Fruit fly (Drosophila melanogaster) whole organism, embryonic: ENCODE measurements around the gene Argl.

ENCODE experiments used
- Atf6 ChIP-seq: fragments of 200-800 bp; sonication (Bioruptor generic); IDR thresholded peaks from 2 replicates; pipeline ENCODE4 v1.3.6; 2022; ENCODE audit warnings: missing biosample characterization, missing genetic modification characterization
- CG10209 ChIP-seq: fragments of 200-800 bp; sonication (Bioruptor generic); optimal IDR thresholded peaks from 3 replicates; lab custom pipeline; 2017; ENCODE audit warnings: missing biosample characterization, mild to moderate bottlenecking, missing genetic modification characterization, missing genetic modification reagents
- CG11093 ChIP-seq: fragments of 200-800 bp; sonication (Bioruptor generic); IDR thresholded peaks from 3 replicates; pipeline ENCODE4 v1.3.6; 2022; ENCODE audit warnings: missing biosample characterization, missing genetic modification characterization
- CG12104 ChIP-seq: fragments of 200-800 bp; sonication (Bioruptor generic); optimal IDR thresholded peaks from 3 replicates; lab custom pipeline; 2016; ENCODE audit warnings: missing biosample characterization, missing genetic modification characterization
- CG17912 ChIP-seq: fragments of 200-800 bp; sonication (Bioruptor generic); optimal IDR thresholded peaks from 2 replicates; lab custom pipeline; 2018; ENCODE audit warnings: missing biosample characterization, mild to moderate bottlenecking, missing genetic modification characterization
- CG18011 ChIP-seq: fragments of 200-800 bp; sonication (Bioruptor generic); optimal IDR thresholded peaks from 2 replicates; lab custom pipeline; 2017; ENCODE audit warnings: missing biosample characterization, missing genetic modification characterization, mild to moderate bottlenecking, moderate library complexity, missing genotype
- CG18262 ChIP-seq: fragments of 200-800 bp; optimal IDR thresholded peaks from 3 replicates; lab custom pipeline; 2019; ENCODE audit warnings: missing biosample characterization, mild to moderate bottlenecking, missing genetic modification characterization, moderate library complexity
- CG18476 ChIP-seq: fragments of 200-800 bp; sonication (Bioruptor generic); optimal IDR thresholded peaks from 2 replicates; lab custom pipeline; 2016; ENCODE audit warnings: missing biosample characterization, mild to moderate bottlenecking, missing genetic modification characterization
- CG2712 ChIP-seq: fragments of 200-800 bp; optimal IDR thresholded peaks from 3 replicates; lab custom pipeline; 2019; ENCODE audit warnings: missing biosample characterization, mild to moderate bottlenecking, missing genetic modification characterization, moderate library complexity
- CG2875 ChIP-seq: fragments of 200-800 bp; sonication (Bioruptor generic); optimal IDR thresholded peaks from 2 replicates; lab custom pipeline; 2017; ENCODE audit warnings: missing biosample characterization, mild to moderate bottlenecking, missing genetic modification characterization, missing genetic modification reagents
- CG30403 ChIP-seq: fragments of 200-800 bp; sonication (Bioruptor generic); optimal IDR thresholded peaks from 3 replicates; lab custom pipeline; 2016; ENCODE audit warnings: missing biosample characterization, missing genetic modification characterization
- CG3847 ChIP-seq: fragments of 200-800 bp; sonication (Bioruptor generic); IDR thresholded peaks from 2 replicates; pipeline ENCODE4 v1.3.6; 2022; ENCODE audit warnings: missing biosample characterization, missing genetic modification characterization
- CG4820 ChIP-seq: fragments of 200-800 bp; sonication (Bioruptor generic); optimal IDR thresholded peaks from 3 replicates; lab custom pipeline; 2016; ENCODE audit warnings: missing biosample characterization, missing genetic modification characterization
- CG6175 ChIP-seq: fragments of 200-800 bp; sonication (Bioruptor generic); IDR thresholded peaks from 3 replicates; pipeline ENCODE4 v1.3.6; 2022; ENCODE audit warnings: missing biosample characterization, missing genetic modification characterization
- CG6813 ChIP-seq: fragments of 200-800 bp; sonication (Bioruptor generic); optimal IDR thresholded peaks from 2 replicates; lab custom pipeline; 2017; ENCODE audit warnings: missing biosample characterization, missing genetic modification characterization, mild to moderate bottlenecking, moderate library complexity, missing genetic modification reagents
- CG7372 ChIP-seq: fragments of 200-800 bp; sonication (Bioruptor generic); IDR thresholded peaks from 2 replicates; pipeline ENCODE4 v1.3.6; 2022; ENCODE audit warnings: missing biosample characterization, missing genetic modification characterization
- CG8359 ChIP-seq: fragments of 200-800 bp; sonication (Bioruptor generic); optimal IDR thresholded peaks from 2 replicates; lab custom pipeline; 2017; ENCODE audit warnings: missing biosample characterization, mild to moderate bottlenecking, missing genetic modification characterization, borderline replicate concordance
- CG8478 ChIP-seq: fragments of >200 bp; optimal IDR thresholded peaks from 2 replicates; lab custom pipeline; 2018
- Dbx ChIP-seq: fragments of 200-800 bp; sonication (Bioruptor generic); IDR thresholded peaks from 3 replicates; pipeline ENCODE4 v1.3.6; 2022; ENCODE audit warnings: missing biosample characterization, missing genetic modification characterization
- Deaf1 ChIP-seq: fragments of 200-800 bp; optimal IDR thresholded peaks from 3 replicates; lab custom pipeline; 2019; ENCODE audit warnings: missing biosample characterization, mild to moderate bottlenecking, missing genetic modification characterization, moderate library complexity
- Dll ChIP-seq: fragments of 200-800 bp; sonication (Bioruptor generic); IDR thresholded peaks from 4 replicates; pipeline ENCODE4 v1.3.6; 2022; ENCODE audit warnings: missing biosample characterization, missing genetic modification characterization; ENCODE audit not compliant: partially characterized antibody
- E2f2 ChIP-seq: fragments of 200-800 bp; sonication (Bioruptor generic); IDR thresholded peaks from 2 replicates; pipeline ENCODE4 v1.3.6; 2022; ENCODE audit warnings: missing biosample characterization, missing genetic modification characterization
- Gsc ChIP-seq: fragments of 200-800 bp; sonication (Bioruptor generic); IDR thresholded peaks from 2 replicates; pipeline ENCODE4 v1.3.6; 2022; ENCODE audit warnings: missing biosample characterization, missing genetic modification characterization
- Hand ChIP-seq: fragments of 200-800 bp; sonication (Bioruptor generic); optimal IDR thresholded peaks from 2 replicates; lab custom pipeline; 2017; ENCODE audit warnings: mild to moderate bottlenecking, missing biosample characterization, missing genetic modification reagents, missing genetic modification characterization
- Hr78 ChIP-seq, 2 experiments: fragments of 200-800 bp in 1 of 2; fragments of >200 bp in 1 of 2; sonication (Bioruptor generic) in 1 of 2; optimal IDR thresholded peaks; 2 replicates each; lab custom pipeline; 2017 to 2019; ENCODE audit warnings: missing biosample characterization in 2 of 2, missing genetic modification characterization in 2 of 2, mild to moderate bottlenecking in 1 of 2, moderate library complexity in 1 of 2
- Lhr ChIP-seq: fragments of 200-800 bp; sonication (Bioruptor generic); optimal IDR thresholded peaks from 3 replicates; lab custom pipeline; 2017; ENCODE audit warnings: mild to moderate bottlenecking, missing biosample characterization, missing genetic modification reagents, missing genetic modification characterization
- Meics ChIP-seq: fragments of 200-800 bp; sonication (Bioruptor generic); optimal IDR thresholded peaks from 2 replicates; lab custom pipeline; 2017; ENCODE audit warnings: missing biosample characterization, mild to moderate bottlenecking, missing genetic modification characterization
- Oaz ChIP-seq: fragments of 200-800 bp; sonication (Bioruptor generic); IDR thresholded peaks from 2 replicates; pipeline ENCODE4 v1.3.6; 2022; ENCODE audit warnings: missing biosample characterization, missing genetic modification characterization
- Sox102F ChIP-seq: fragments of 200-800 bp; sonication (Bioruptor generic); optimal IDR thresholded peaks from 2 replicates; lab custom pipeline; 2018; ENCODE audit warnings: missing biosample characterization, mild to moderate bottlenecking, missing genetic modification characterization, moderate library complexity
- Sry-δ ChIP-seq: fragments of 200-800 bp; sonication (Bioruptor generic); optimal IDR thresholded peaks from 2 replicates; lab custom pipeline; 2016; ENCODE audit warnings: missing biosample characterization, missing genetic modification characterization
- ac ChIP-seq: fragments of 200-800 bp; sonication (Bioruptor generic); optimal IDR thresholded peaks from 3 replicates; lab custom pipeline; 2017; ENCODE audit warnings: missing biosample characterization, mild to moderate bottlenecking, missing genetic modification characterization
- ase ChIP-seq: fragments of 200-800 bp; sonication (Bioruptor generic); IDR thresholded peaks from 3 replicates; pipeline ENCODE4 v1.3.6; 2022; ENCODE audit warnings: missing biosample characterization, missing genetic modification characterization
- br ChIP-seq: fragments of >200 bp; optimal IDR thresholded peaks from 2 replicates; lab custom pipeline; 2017
- cad ChIP-seq: fragments of >200 bp; optimal IDR thresholded peaks from 2 replicates; lab custom pipeline; 2017; ENCODE audit warnings: missing biosample characterization, missing genetic modification characterization
- chinmo ChIP-seq: fragments of 200-800 bp; sonication (Bioruptor generic); IDR thresholded peaks from 4 replicates; pipeline ENCODE4 v1.3.6; 2022; ENCODE audit warnings: missing biosample characterization, missing genetic modification characterization; ENCODE audit not compliant: partially characterized antibody
- crc ChIP-seq: fragments of 200-800 bp; sonication (Bioruptor generic); optimal IDR thresholded peaks from 2 replicates; lab custom pipeline; 2016; ENCODE audit warnings: missing biosample characterization, missing genetic modification characterization
- dimm ChIP-seq: fragments of 200-800 bp; sonication (Bioruptor generic); IDR thresholded peaks from 2 replicates; pipeline ENCODE4 v1.3.6; 2022; ENCODE audit warnings: missing biosample characterization, missing genetic modification characterization
- disco-r ChIP-seq: fragments of 200-800 bp; sonication (Bioruptor generic); optimal IDR thresholded peaks from 2 replicates; lab custom pipeline; 2016; ENCODE audit warnings: missing biosample characterization, missing genetic modification characterization
- gro ChIP-seq: fragments of 200-800 bp; sonication (Bioruptor generic); optimal IDR thresholded peaks from 2 replicates; lab custom pipeline; 2016; ENCODE audit warnings: missing biosample characterization, missing genetic modification characterization
- gt ChIP-seq: fragments of 200-800 bp; sonication (Bioruptor generic); IDR thresholded peaks from 2 replicates; pipeline ENCODE4 v1.3.6; 2022; ENCODE audit warnings: missing biosample characterization, missing genetic modification characterization
- hb ChIP-seq: fragments of 200-800 bp; sonication (Bioruptor generic); IDR thresholded peaks from 3 replicates; pipeline ENCODE4 v1.3.6; 2022; ENCODE audit warnings: missing biosample characterization, missing genetic modification characterization; ENCODE audit not compliant: partially characterized antibody
- ind ChIP-seq: fragments of 200-800 bp; sonication (Bioruptor generic); optimal IDR thresholded peaks from 3 replicates; lab custom pipeline; 2016; ENCODE audit warnings: missing biosample characterization, missing genetic modification characterization
- knrl ChIP-seq: fragments of 200-800 bp; sonication (Bioruptor generic); IDR thresholded peaks from 3 replicates; pipeline ENCODE4 v1.3.6; 2022; ENCODE audit warnings: missing biosample characterization, missing genetic modification characterization; ENCODE audit not compliant: partially characterized antibody
- pita ChIP-seq: fragments of 200-800 bp; sonication (Bioruptor generic); optimal IDR thresholded peaks from 2 replicates; lab custom pipeline; 2017; ENCODE audit warnings: missing biosample characterization, mild to moderate bottlenecking, missing genetic modification characterization
- repo ChIP-seq: fragments of 200-800 bp; sonication (Bioruptor generic); optimal IDR thresholded peaks from 2 replicates; lab custom pipeline; 2016; ENCODE audit warnings: missing biosample characterization, missing genetic modification characterization
- ro ChIP-seq: fragments of 200-800 bp; sonication (Bioruptor generic); IDR thresholded peaks from 2 replicates; pipeline ENCODE4 v1.3.6; 2022; ENCODE audit warnings: missing biosample characterization, missing genetic modification characterization
- row ChIP-seq: fragments of 200-800 bp; sonication (Bioruptor generic); IDR thresholded peaks from 3 replicates; pipeline ENCODE4 v1.3.6; 2022; ENCODE audit warnings: missing biosample characterization, missing genetic modification characterization
- sd ChIP-seq: fragments of 200-800 bp; sonication (Bioruptor generic); optimal IDR thresholded peaks from 3 replicates; lab custom pipeline; 2018; ENCODE audit warnings: missing biosample characterization, mild to moderate bottlenecking, missing genetic modification characterization, moderate library complexity
- tup ChIP-seq: fragments of 200-800 bp; sonication (Bioruptor generic); optimal IDR thresholded peaks from 2 replicates; lab custom pipeline; 2016; ENCODE audit warnings: missing biosample characterization, mild to moderate bottlenecking, missing genetic modification characterization, moderate library complexity
- zen2 ChIP-seq: fragments of 200-800 bp; sonication (Bioruptor generic); IDR thresholded peaks from 3 replicates; pipeline ENCODE4 v1.3.6; 2022; ENCODE audit warnings: missing biosample characterization, missing genetic modification characterization; ENCODE audit not compliant: partially characterized antibody

Argl gene

DNA sequence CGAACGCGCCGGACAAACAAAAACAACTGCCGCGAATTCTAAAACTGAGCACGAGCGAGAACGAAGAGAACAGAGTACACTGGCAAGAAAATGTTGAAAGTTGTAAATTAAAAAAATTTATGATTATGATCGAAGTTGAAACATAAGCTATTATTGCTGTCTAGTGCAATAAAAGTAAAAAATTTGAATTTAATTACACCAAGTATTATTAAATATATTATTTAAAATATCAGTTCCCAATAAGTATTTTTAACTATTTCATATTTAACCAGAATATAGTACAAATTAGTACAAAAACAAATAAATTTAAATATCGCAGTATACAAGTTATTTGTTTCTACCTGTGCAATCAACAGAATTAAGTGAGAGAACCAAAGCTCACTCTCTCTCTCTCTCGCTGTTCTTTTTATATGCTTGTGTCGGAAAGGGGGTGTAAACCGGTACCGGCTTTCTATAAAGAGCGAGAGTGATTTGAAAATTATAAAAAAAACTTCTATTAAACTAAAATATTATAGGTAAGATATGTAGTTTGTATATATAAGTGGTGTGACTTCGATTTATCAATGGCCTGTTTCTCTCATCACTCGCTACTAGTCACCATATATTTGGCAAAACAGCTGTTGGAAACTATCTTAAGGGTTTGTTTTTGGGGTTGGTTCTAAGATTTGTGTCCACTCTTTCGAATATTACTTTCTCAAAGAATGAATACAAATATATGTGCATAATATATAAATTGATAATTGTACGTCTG lies 9.5 kb upstream of the Argl start, which contains the start of gene C1GalTA (continued):
- TF ChIP-seq CG2875 (GFP tag; lab: Kevin White, UChicago) (peak; percentile 96), CG11093 (peak; percentile 90), CG6175 (GFP tag; lab: Robert Waterston, UW) (peak; percentile 80), Gsc (GFP tag; lab: Robert Waterston, UW) (no peak), tup (GFP tag; lab: Kevin White, UChicago) (peak; percentile 28), CG18011 (GFP tag; lab: Kevin White, UChicago) (peak; percentile 79), Lhr (GFP tag; lab: Kevin White, UChicago) (peak; percentile 91), row (GFP tag; lab: Robert Waterston, UW) (peak; percentile 98), gro (peak; percentile 63), disco-r (GFP tag; lab: Kevin White, UChicago) (peak; percentile 58), Atf6 (GFP tag; lab: Robert Waterston, UW) (peak; percentile 96), Deaf1 (tag; lab: Kevin White, UChicago) (peak; percentile 93), pita (GFP tag; lab: Kevin White, UChicago) (no peak), CG7372 (GFP tag; lab: Robert Waterston, UW) (peak; percentile 95), Dll (GFP tag; lab: Robert Waterston, UW) (no peak), sd (peak; percentile 95), CG10209 (GFP tag; lab: Kevin White, UChicago) (peak; percentile 97), CG6813 (GFP tag; lab: Kevin White, UChicago) (peak; percentile 96), Oaz (GFP tag; lab: Robert Waterston, UW) (peak; percentile 86), Dbx (GFP tag; lab: Robert Waterston, UW) (peak; percentile 96), Hr78 (GFP tag; optimal IDR thresholded peaks at IDR 0.05; lab: Kevin White, UChicago) (peak in 1 of 2 experiments; percentile 94), br (no peak), CG30403 (GFP tag; lab: Kevin White, UChicago) (peak; percentile 97), knrl (GFP tag; lab: Robert Waterston, UW) (no peak), ro (GFP tag; lab: Robert Waterston, UW) (peak; percentile 93), ase (GFP tag; lab: Robert Waterston, UW) (peak; percentile 91), CG8478 (lab: Kevin White, UChicago) (no peak), CG8359 (GFP tag; lab: Kevin White, UChicago) (peak; percentile 90), chinmo (GFP tag; lab: Robert Waterston, UW) (no peak), CG4820 (GFP tag; lab: Kevin White, UChicago) (peak; percentile 93), E2f2 (peak; percentile 83), CG18476 (GFP tag; lab: Kevin White, UChicago) (peak; percentile 87), hb (GFP tag; lab: Robert Waterston, UW) (no peak), CG17912 (GFP tag; lab: Kevin White, UChicago) (peak; percentile 61), cad (no peak), repo (GFP tag; lab: Kevin White, UChicago) (no peak), gt (GFP tag; lab: Robert Waterston, UW) (peak; percentile 80; the same call in 1 of the 2 replicates), dimm (GFP tag; lab: Robert Waterston, UW) (peak; percentile 77), Sox102F (GFP tag; lab: Kevin White, UChicago) (peak; percentile 98), CG12104 (GFP tag; lab: Kevin White, UChicago) (peak; percentile 97), ind (GFP tag; lab: Kevin White, UChicago) (peak; percentile 94), Hand (GFP tag; lab: Kevin White, UChicago) (peak; percentile 98), crc (GFP tag; lab: Kevin White, UChicago) (no peak), ac (GFP tag; lab: Kevin White, UChicago) (peak; percentile 63), CG18262 (tag; lab: Kevin White, UChicago) (peak; percentile 100), CG3847 (GFP tag; lab: Robert Waterston, UW) (peak; percentile 92), Meics (GFP tag; lab: Kevin White, UChicago) (peak; percentile 99), CG2712 (peak; percentile 100), Sry-δ (no peak), zen2 (GFP tag; lab: Robert Waterston, UW) (no peak)
